Worm (Caenorhabditis elegans) whole organism, mixed stage, embryonic: ENCODE measurements around the gene srw-39.

Experiments
- sptf-1 ChIP-seq: sonication (generic microtip); optimal IDR thresholded peaks from 2 replicates; lab custom pipeline; 2017; ENCODE audit warnings: mild to moderate bottlenecking, missing genetic modification characterization, moderate library complexity, missing compliant biosample characterization
- unc-62 ChIP-seq: fragments of 150-350 bp; optimal IDR thresholded peaks from 2 replicates; lab custom pipeline; 2014; ENCODE audit warnings: missing biosample characterization, missing genetic modification reagents, missing genetic modification characterization

ce11 chrV:20206086-20206485 lies 34.2 kb upstream of the srw-39 start, which contains the start of the genes fbxb-59 and srbc-34:
- TF ChIP-seq sptf-1 (tag; lab: Kevin White, UChicago) (no peak), unc-62 (GFP tag; lab: Kevin White, UChicago) (no peak)
